Fruit fly (Drosophila melanogaster): ENCODE results near the gene CG14448.

- no peak for TF ChIP-seq ovo (GFP tag; optimal IDR thresholded peaks at IDR 0.05)
- TF ChIP-seq CG5204 (GFP tag; optimal IDR thresholded peaks at IDR 0.05) = no peak
- TF ChIP-seq bab1 (GFP tag; optimal IDR thresholded peaks at IDR 0.05) = no peak
- TF ChIP-seq CG33017 (tag; optimal IDR thresholded peaks at IDR 0.05) = no peak
- TF ChIP-seq toe (GFP tag; optimal IDR thresholded peaks at IDR 0.05) = no peak
- no peak for TF ChIP-seq kay (GFP tag; ENCODE audit: borderline replicate concordance)
- no peak for TF ChIP-seq Mnt (GFP tag; optimal IDR thresholded peaks at IDR 0.05)
- no peak for TF ChIP-seq cic (GFP tag; optimal IDR thresholded peaks at IDR 0.05)
- TF ChIP-seq Crg-1 (GFP tag; optimal IDR thresholded peaks at IDR 0.05) = no peak
Observed at dm6 chr3L:22820190-22820589, 32.0 kb downstream of the CG14448 start.

Measured in whole organism, adult.